Worm (Caenorhabditis elegans) whole organism, L2 larva: ENCODE measurements around the gene kqt-1.

ENCODE experiments used
- F13H6.1 ChIP-seq: sonication (generic microtip); optimal IDR thresholded peaks from 2 replicates; lab custom pipeline; 2016; ENCODE audit warnings: missing genetic modification characterization, missing compliant biosample characterization
- ZK546.5 ChIP-seq: sonication (generic microtip); optimal IDR thresholded peaks from 2 replicates; lab custom pipeline; 2017; ENCODE audit warnings: missing biosample characterization, missing genetic modification characterization
- nhr-10 ChIP-seq: sonication (generic microtip); optimal IDR thresholded peaks from 2 replicates; lab custom pipeline; 2017; ENCODE audit warnings: missing biosample characterization, missing genetic modification characterization
- nhr-11 ChIP-seq: fragments of 150-350 bp; optimal IDR thresholded peaks from 2 replicates; lab custom pipeline; 2014; ENCODE audit warnings: missing biosample characterization, missing genetic modification characterization
- nhr-237 ChIP-seq: fragments of 150-350 bp; optimal IDR thresholded peaks from 2 replicates; lab custom pipeline; 2014; ENCODE audit warnings: missing biosample characterization, missing genetic modification characterization
- nhr-25 ChIP-seq: fragments of 150-350 bp; sonication (generic microtip); optimal IDR thresholded peaks from 3 replicates; lab custom pipeline; 2014; ENCODE audit warnings: missing biosample characterization, missing genetic modification characterization

DNA sequence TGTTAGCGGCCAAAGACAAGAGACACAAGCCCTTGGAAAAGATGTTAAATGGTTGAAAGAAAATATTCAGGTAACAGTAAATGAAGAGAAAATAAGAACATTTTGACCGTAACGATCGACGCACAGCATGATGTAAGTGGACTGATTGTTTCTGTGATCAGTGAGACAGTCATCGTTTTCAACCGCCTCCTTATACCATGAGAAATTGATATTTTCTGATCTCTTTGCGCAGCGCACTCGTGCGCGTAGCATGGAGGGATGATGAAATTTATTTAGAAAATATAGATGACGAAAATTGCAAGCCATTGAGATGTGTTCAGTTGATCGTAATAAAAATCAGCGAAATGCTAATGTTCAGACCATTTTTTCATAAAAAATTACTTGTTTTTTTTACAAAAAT lies 30.8 kb downstream of the kqt-1 start:
- TF ChIP-seq nhr-10 (tag; lab: Kevin White, UChicago) (no peak), F13H6.1 (no peak), nhr-25 (tag; lab: Kevin White, UChicago) (peak; percentile 2), nhr-11 (no peak), nhr-237 (tag; lab: Kevin White, UChicago) (no peak), ZK546.5 (tag; lab: Kevin White, UChicago) (no peak)
